Fruit fly (Drosophila melanogaster) whole organism, pupa: ENCODE results near the gene Hph.

ENCODE experiments used
- CG15710 ChIP-seq: fragments of 200-800 bp; sonication (Bioruptor generic); optimal IDR thresholded peaks from 2 replicates; lab custom pipeline; 2018; ENCODE audit warnings: missing biosample characterization, mild to moderate bottlenecking, missing genetic modification characterization, moderate library complexity
- CG32121 ChIP-seq: fragments of 200-800 bp; sonication (Bioruptor generic); IDR thresholded peaks from 2 replicates; pipeline ENCODE4 v1.3.6; 2022; ENCODE audit warnings: missing biosample characterization, missing genetic modification characterization
- CG8159 ChIP-seq: fragments of 200-800 bp; sonication (Bioruptor generic); optimal IDR thresholded peaks from 3 replicates; lab custom pipeline; 2018; ENCODE audit warnings: missing biosample characterization, mild to moderate bottlenecking, missing genetic modification characterization, moderate library complexity
- CG9948 ChIP-seq: fragments of 200-800 bp; sonication (Bioruptor generic); optimal IDR thresholded peaks from 2 replicates; lab custom pipeline; 2018; ENCODE audit warnings: missing biosample characterization, mild to moderate bottlenecking, missing genetic modification characterization, moderate library complexity
- EcR ChIP-seq: fragments of 200-800 bp; sonication (Bioruptor generic); optimal IDR thresholded peaks from 3 replicates; lab custom pipeline; 2019; ENCODE audit warnings: missing biosample characterization, missing genetic modification characterization, mild to moderate bottlenecking, moderate library complexity, missing genetic modification reagents
- Pif1A ChIP-seq: fragments of 200-800 bp; sonication (Bioruptor generic); optimal IDR thresholded peaks from 3 replicates; lab custom pipeline; 2016; ENCODE audit warnings: missing biosample characterization, missing genetic modification characterization
- Snoo ChIP-seq: fragments of 200-800 bp; sonication (Bioruptor generic); optimal IDR thresholded peaks from 3 replicates; lab custom pipeline; 2017; ENCODE audit warnings: missing biosample characterization, mild to moderate bottlenecking, missing genetic modification characterization, inconsistent platforms
- gl ChIP-seq: fragments of 200-800 bp; sonication (Bioruptor generic); optimal IDR thresholded peaks from 2 replicates; lab custom pipeline; 2018; ENCODE audit warnings: missing biosample characterization, mild to moderate bottlenecking, missing genetic modification characterization
- rn ChIP-seq: fragments of 200-800 bp; sonication (Bioruptor generic); IDR thresholded peaks from 2 replicates; pipeline ENCODE4 v1.3.6; 2022; ENCODE audit warnings: missing biosample characterization, missing genetic modification characterization

- TF ChIP-seq CG8159 (tag; lab: Kevin White, UChicago) = no peak
- no peak for TF ChIP-seq Snoo
- TF ChIP-seq rn = no peak
- TF ChIP-seq Pif1A (GFP tag; lab: Kevin White, UChicago) = no peak
- TF ChIP-seq CG9948 = no peak
- TF ChIP-seq EcR (GFP tag; lab: Kevin White, UChicago) = peak; percentile 63
- TF ChIP-seq CG32121 (GFP tag; lab: Robert Waterston, UW) = no peak
- TF ChIP-seq gl = peak; percentile 13
- TF ChIP-seq CG15710 = no peak
Observed at dm6 chr3R:5213309-5213708, 43.5 kb upstream of the Hph start.
